Worm (Caenorhabditis elegans): ENCODE results near the gene nfyc-1.

nfyc-1 gene

DNA sequence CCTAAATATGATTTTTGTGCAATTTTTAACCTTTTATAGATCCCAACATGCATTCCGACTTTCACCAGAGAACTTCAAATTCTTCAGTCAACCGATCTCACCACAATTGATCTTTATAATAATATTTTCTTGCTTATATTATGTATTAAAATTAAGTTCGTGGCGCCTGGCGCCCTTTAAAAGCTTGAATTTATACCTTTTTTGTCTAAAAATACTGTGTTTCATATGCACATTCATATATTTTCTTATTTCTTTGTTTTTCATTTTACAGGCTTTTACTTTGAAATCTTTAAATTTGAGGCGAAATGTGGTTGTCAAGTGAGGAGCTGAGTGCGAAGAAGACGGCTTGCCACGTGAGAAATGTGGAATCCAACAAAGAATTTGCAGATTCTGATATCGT lies 1.0 kb downstream of the nfyc-1 start, which contains the start of gene rpoa-49:
rpoa-49 (plus strand) TSS at position 301 of the 400 bp plus-strand sequence.
- no peak for TF ChIP-seq unc-62 (GFP tag; optimal IDR thresholded peaks at IDR 0.05)
- TF ChIP-seq hsf-1 (GFP tag; IDR thresholded peaks at IDR 0.05) = no peak
- no peak for TF ChIP-seq B0336.3 (GFP tag; IDR thresholded peaks at IDR 0.05)
- no peak for TF ChIP-seq F57C9.4 (tag; optimal IDR thresholded peaks at IDR 0.05)
- no peak for TF ChIP-seq him-1 (tag; optimal IDR thresholded peaks at IDR 0.05)
- no peak for TF ChIP-seq hlh-12 (tag; optimal IDR thresholded peaks at IDR 0.05)
- TF ChIP-seq athp-1 (tag; optimal IDR thresholded peaks at IDR 0.05) = no peak
- TF ChIP-seq madf-6 (GFP tag; IDR thresholded peaks at IDR 0.05) = no peak

DNA sequence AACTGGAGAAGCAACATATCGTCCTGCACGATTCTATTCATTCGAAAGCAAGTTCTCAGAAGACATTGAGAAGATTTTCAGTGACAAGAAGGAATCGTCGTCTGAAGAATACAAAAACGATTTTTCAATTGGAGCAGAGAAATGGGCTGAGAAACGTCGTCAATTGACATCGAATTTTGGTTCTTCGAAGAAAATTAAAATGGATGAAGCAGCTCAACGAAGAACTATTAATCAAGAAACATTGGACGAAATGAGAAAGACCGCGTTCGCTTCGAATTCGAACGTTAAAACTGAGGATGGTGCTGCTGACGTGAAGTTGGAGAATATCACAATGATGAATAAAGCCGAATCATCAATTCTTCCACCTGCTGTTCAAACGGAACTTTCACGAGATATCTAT lies 2.4 kb downstream of the nfyc-1 start, which contains the start of gene rpt-4:
rpt-4 (minus strand) TSS at position 101 of the 400 bp plus-strand sequence.
- TF ChIP-seq mes-4 (tag; optimal IDR thresholded peaks at IDR 0.05) (no peak), nhr-179 (tag; optimal IDR thresholded peaks at IDR 0.05) (no peak), hlh-26 (GFP tag; conservative IDR thresholded peaks at IDR 0.05) (no peak), nhr-27 (tag; optimal IDR thresholded peaks at IDR 0.05) (no peak), atf-7 (tag; optimal IDR thresholded peaks at IDR 0.05) (no peak), rec-8 (tag; optimal IDR thresholded peaks at IDR 0.05) (no peak), nhr-120 (GFP tag; IDR thresholded peaks at IDR 0.05) (no peak), ceh-79 (tag; optimal IDR thresholded peaks at IDR 0.05) (no peak), zim-3 (tag; optimal IDR thresholded peaks at IDR 0.05) (no peak), pha-4 (tag; optimal IDR thresholded peaks at IDR 0.05) (no peak), rpc-1 (optimal IDR thresholded peaks at IDR 0.05) (no peak), rpc-1 (tag; optimal IDR thresholded peaks at IDR 0.05) (no peak)

DNA sequence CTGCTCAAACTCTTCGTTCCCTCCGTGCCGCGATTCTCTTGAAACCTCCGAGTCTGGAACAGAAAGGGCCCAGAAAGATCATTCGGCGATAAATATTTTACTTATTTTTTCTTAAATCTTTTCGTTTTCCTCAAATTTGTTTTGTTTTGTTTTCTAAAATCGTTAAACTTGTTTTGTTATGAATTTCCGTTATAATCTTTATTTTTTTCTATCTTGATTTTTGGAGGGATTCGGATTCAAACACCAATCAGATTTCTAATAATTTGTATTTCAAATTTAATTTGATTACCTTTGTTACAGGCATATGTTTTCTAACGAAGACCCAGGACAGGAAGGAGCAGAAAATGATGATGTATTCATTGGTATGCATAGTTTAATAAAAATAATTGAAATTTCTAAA lies 3.6 kb downstream of the nfyc-1 start, which contains the start of gene C23H3.5:
C23H3.5 (plus strand) TSS at position 301 of the 400 bp plus-strand sequence.
- TF ChIP-seq ceh-58 (GFP tag; IDR thresholded peaks at IDR 0.05) (no peak), F57C9.4 (tag; optimal IDR thresholded peaks at IDR 0.05) (no peak), aptf-2 (GFP tag; conservative IDR thresholded peaks at IDR 0.05) (no peak), F55B11.4 (tag; optimal IDR thresholded peaks at IDR 0.05; ENCODE audit: borderline replicate concordance, insufficient read depth) (no peak), mes-4 (tag; optimal IDR thresholded peaks at IDR 0.05) (no peak), F57A8.1 (GFP tag; optimal IDR thresholded peaks at IDR 0.05) (no peak), hmg-20 (GFP tag; IDR thresholded peaks at IDR 0.05) (no peak), nhr-27 (tag; optimal IDR thresholded peaks at IDR 0.05) (no peak), nfya-1 (tag; optimal IDR thresholded peaks at IDR 0.05; ENCODE audit: borderline replicate concordance, insufficient read depth) (no peak), F49E8.2 (tag; optimal IDR thresholded peaks at IDR 0.05; ENCODE audit: insufficient read depth) (no peak)

DNA sequence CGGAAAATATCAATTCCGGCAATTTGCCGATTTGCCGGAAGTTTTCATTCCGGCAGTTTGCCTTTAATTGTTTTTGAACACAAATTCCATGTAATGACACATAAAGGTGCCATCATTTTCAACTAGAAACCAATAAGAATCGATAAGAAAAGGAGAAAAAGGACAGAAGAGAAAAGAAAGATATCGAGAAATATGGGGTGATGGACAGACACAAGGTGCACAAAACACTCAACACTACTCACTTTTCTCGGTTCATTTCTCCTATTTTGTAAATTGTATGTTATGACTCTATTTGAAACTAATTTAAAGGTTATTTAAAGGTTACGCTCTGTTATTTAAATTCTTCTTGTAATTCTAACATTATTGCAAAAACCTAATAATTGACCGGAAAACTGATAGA lies 7.2 kb downstream of the nfyc-1 start:
- no peak for TF ChIP-seq egl-44 (GFP tag; IDR thresholded peaks at IDR 0.05)
- TF ChIP-seq nhr-80 (tag; optimal IDR thresholded peaks at IDR 0.05) = peak; percentile 35
- no peak for TF ChIP-seq unc-62 (GFP tag; optimal IDR thresholded peaks at IDR 0.05)
- no peak for TF ChIP-seq lin-40 (tag; optimal IDR thresholded peaks at IDR 0.05)
- peak; percentile 32 for TF ChIP-seq attf-5 (GFP tag; optimal IDR thresholded peaks at IDR 0.05)
- no peak for TF ChIP-seq Y53G8AR.9 (GFP tag; conservative IDR thresholded peaks at IDR 0.05)
- no peak for TF ChIP-seq mes-4 (tag; optimal IDR thresholded peaks at IDR 0.05)
- TF ChIP-seq ccch-3 (GFP tag; optimal IDR thresholded peaks at IDR 0.05) = no peak

DNA sequence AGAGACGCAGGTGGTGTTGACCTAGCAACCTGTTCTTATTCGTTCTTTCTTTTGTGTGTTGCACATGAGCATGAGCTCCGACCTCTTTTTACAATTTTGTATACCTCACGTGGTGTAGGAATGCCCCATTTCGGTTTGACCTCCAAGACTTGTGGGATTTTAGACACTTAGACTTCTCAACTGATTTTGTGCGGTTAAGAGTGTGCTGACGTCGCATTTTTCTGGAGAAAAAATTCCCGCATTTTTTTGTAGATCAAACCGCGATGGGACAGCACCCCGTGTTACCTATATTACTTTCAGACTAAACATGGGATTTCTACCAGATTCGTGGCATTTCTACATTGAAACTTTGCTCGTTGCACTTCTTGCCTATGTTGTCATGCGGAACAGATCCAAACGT lies 7.6 kb downstream of the nfyc-1 start, which contains the start of gene sptl-1:
sptl-1 (plus strand) TSS at position 301 of the 400 bp plus-strand sequence.
- 0 out of 2 replicates have a peak, but pooled peaks have one; percentile 23 for TF ChIP-seq madf-6 (GFP tag; IDR thresholded peaks at IDR 0.05)
- no peak for TF ChIP-seq F23B12.7 (tag; optimal IDR thresholded peaks at IDR 0.05; ENCODE audit: insufficient read depth)

Data from whole organism, young adult.